Worm (Caenorhabditis elegans) whole organism, midembryonic: ENCODE measurements around the gene K09C4.5.

Source experiments
- T22C8.4 ChIP-seq: fragments of 200-800 bp; sonication (Bioruptor generic); IDR thresholded peaks from 2 replicates; pipeline ENCODE4 v1.3.6; 2022; ENCODE audit warnings: missing genetic modification characterization, missing compliant biosample characterization
- cog-1 ChIP-seq: sonication (generic microtip); optimal IDR thresholded peaks from 2 replicates; lab custom pipeline; 2016; ENCODE audit warnings: missing genetic modification characterization, missing compliant biosample characterization
- flt-1 ChIP-seq: fragments of 200-800 bp; sonication (Bioruptor generic); IDR thresholded peaks from 2 replicates; pipeline ENCODE4 v1.3.6; 2022; ENCODE audit warnings: missing genetic modification characterization, missing compliant biosample characterization
- klf-2 ChIP-seq: fragments of 200-800 bp; sonication (Bioruptor generic); conservative IDR thresholded peaks from 2 replicates; pipeline ENCODE4 v1.3.6; 2022; ENCODE audit warnings: missing genetic modification reagents, missing genetic modification characterization, missing compliant biosample characterization
- ref-1 ChIP-seq: fragments of 200-800 bp; sonication (Bioruptor generic); conservative IDR thresholded peaks from 2 replicates; pipeline ENCODE4 v1.3.6; 2022; ENCODE audit warnings: missing genetic modification reagents, missing genetic modification characterization, missing compliant biosample characterization
- tab-1 ChIP-seq: fragments of 200-800 bp; sonication (Bioruptor generic); IDR thresholded peaks from 2 replicates; pipeline ENCODE4 v1.3.6; 2022; ENCODE audit warnings: missing genetic modification characterization, missing compliant biosample characterization
- ztf-29 ChIP-seq: fragments of 200-800 bp; sonication (Bioruptor generic); IDR thresholded peaks from 2 replicates; pipeline ENCODE4 v1.3.6; 2022; ENCODE audit warnings: missing genetic modification reagents, missing genetic modification characterization, missing compliant biosample characterization

DNA sequence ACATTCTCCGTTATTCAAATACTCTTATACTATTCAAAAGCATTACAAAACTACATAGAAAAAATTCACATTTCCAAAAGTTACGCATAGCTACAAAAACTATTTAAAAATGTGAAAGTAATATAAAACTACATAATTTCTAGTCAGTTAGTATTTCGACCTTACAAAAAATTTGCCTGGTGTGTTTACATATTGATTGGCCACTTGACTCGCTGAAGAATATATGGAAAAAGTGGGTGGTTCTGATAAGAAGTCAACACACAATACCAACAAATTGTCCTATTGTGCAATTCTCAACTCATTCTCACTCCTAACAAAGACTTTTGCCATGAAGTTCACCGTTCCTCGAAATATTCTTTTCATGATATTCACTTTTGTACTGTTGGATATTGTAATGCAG is 16.2 kb downstream of the K09C4.5 start, which contains the start of gene K09C4.1:
- TF ChIP-seq ztf-29 (GFP tag; lab: Robert Waterston, UW) (no peak), klf-2 (GFP tag; lab: Robert Waterston, UW) (no peak), tab-1 (GFP tag; lab: Robert Waterston, UW) (no peak), ref-1 (GFP tag; lab: Robert Waterston, UW) (no peak), flt-1 (GFP tag; lab: Robert Waterston, UW) (no peak), T22C8.4 (no peak), cog-1 (tag; lab: Kevin White, UChicago) (no peak)
